Fruit fly (Drosophila melanogaster): ENCODE data around the gene Nemp.

Nemp gene

dm6 chrX:16643363-16643946, 11.4 kb downstream of the Nemp start (continued):
- TF ChIP-seq Hey (tag; optimal IDR thresholded peaks at IDR 0.05) (no peak), slbo (GFP tag; IDR thresholded peaks at IDR 0.05) (peak; percentile 6; the same call in 1 of the 2 replicates), CG7357 (GFP tag; IDR thresholded peaks at IDR 0.05) (no peak), CG5245 (GFP tag; optimal IDR thresholded peaks at IDR 0.05) (no peak), CG4730 (GFP tag; IDR thresholded peaks at IDR 0.05) (no peak), CG18619 (GFP tag; optimal IDR thresholded peaks at IDR 0.05) (no peak), oc (tag; optimal IDR thresholded peaks at IDR 0.05) (peak; percentile 70), pros (GFP tag; optimal IDR thresholded peaks at IDR 0.05) (no peak)

dm6 chrX:16641101-16641420, 13.8 kb downstream of the Nemp start:
- TF ChIP-seq Blimp-1 (GFP tag; optimal IDR thresholded peaks at IDR 0.05), result peak; percentile 33
- TF ChIP-seq kni (GFP tag; optimal IDR thresholded peaks at IDR 0.05), result peak; percentile 59
- TF ChIP-seq ATbp (GFP tag; optimal IDR thresholded peaks at IDR 0.05), result peak; percentile 27
- no peak for TF ChIP-seq eyg (GFP tag; optimal IDR thresholded peaks at IDR 0.05)
- peak; percentile 1 for TF ChIP-seq ac (GFP tag; optimal IDR thresholded peaks at IDR 0.05)
- TF ChIP-seq sqz (GFP tag; optimal IDR thresholded peaks at IDR 0.05), result peak; percentile 6
- no peak for TF ChIP-seq CG15514 (GFP tag; optimal IDR thresholded peaks at IDR 0.05)
- no peak for TF ChIP-seq NFAT (GFP tag; IDR thresholded peaks at IDR 0.05)
- TF ChIP-seq CG10959 (GFP tag; IDR thresholded peaks at IDR 0.05), result no peak
- peak; percentile 61 for TF ChIP-seq Jarid2 (GFP tag; optimal IDR thresholded peaks at IDR 0.05)

DNA sequence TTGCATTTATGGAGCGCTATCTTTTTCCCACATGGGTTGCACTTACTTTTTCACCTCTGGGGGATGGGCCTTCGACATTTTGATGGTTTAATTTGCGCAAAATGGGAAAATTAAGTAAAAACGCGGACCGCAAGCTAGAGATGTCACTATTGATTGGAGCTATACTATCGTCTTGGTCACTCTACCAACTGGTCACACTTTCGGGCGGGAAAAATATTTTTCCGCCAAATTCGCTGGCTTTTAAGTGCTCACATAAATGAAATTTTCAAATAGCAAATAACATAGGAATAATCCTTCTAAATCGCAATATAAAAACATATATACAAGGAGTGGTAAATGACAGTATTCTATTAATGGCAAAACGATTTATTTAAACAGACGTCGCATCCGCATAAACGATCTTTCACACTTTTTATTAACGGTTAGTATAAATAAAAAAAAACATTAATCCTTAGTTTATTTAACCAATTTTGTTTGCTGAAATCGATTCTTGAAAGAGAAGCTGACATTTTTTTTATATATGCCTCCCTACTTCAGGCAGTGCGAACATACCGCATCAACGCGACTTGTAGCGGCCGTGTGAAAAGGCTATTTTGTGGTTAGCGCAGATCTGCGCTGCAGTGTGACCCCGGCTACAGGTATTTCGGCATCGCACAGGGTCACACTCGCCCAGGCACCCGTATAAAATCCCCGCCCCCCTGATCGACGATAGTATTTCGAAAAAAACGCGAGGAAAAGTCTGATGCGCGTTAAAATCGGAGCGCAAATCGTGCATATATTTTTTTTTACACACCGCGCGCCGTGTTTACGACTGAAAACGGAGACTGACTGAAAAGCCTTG, 14.3 kb downstream of the Nemp start, which contains the start of the genes SNRPG and mthl1:
Gene SNRPG (minus strand): TSS at position 160 of the 841 bp plus-strand sequence.
Gene mthl1 (plus strand): TSS at position 709 of the 841 bp plus-strand sequence.
- TF ChIP-seq ftz-f1 (GFP tag; optimal IDR thresholded peaks at IDR 0.05), result no peak
- no peak for TF ChIP-seq CG8478 (optimal IDR thresholded peaks at IDR 0.05)
- peak; percentile 74 for TF ChIP-seq dmrt99B (tag; optimal IDR thresholded peaks at IDR 0.05)
- TF ChIP-seq stwl (tag; optimal IDR thresholded peaks at IDR 0.05), result peak; percentile 45
- TF ChIP-seq jumu (GFP tag; optimal IDR thresholded peaks at IDR 0.05), result peak; percentile 86
- TF ChIP-seq Deaf1 (tag; optimal IDR thresholded peaks at IDR 0.05), result no peak
- peak; percentile 62 for TF ChIP-seq CG17829 (tag; optimal IDR thresholded peaks at IDR 0.05)
- TF ChIP-seq CG9797 (GFP tag; optimal IDR thresholded peaks at IDR 0.05), result peak; percentile 82
- TF ChIP-seq CG18599 (GFP tag; optimal IDR thresholded peaks at IDR 0.05), result peak; percentile 70
- TF ChIP-seq sc (optimal IDR thresholded peaks at IDR 0.05), result no peak
- TF ChIP-seq sc (GFP tag; optimal IDR thresholded peaks at IDR 0.05), result peak; percentile 25
- TF ChIP-seq CG31441 (GFP tag; IDR thresholded peaks at IDR 0.05), result peak; percentile 74
- TF ChIP-seq fd3F (GFP tag; optimal IDR thresholded peaks at IDR 0.05), result peak; percentile 76
- TF ChIP-seq CG2116 (GFP tag; optimal IDR thresholded peaks at IDR 0.05), result peak; percentile 70
- TF ChIP-seq MBD-R2 (GFP tag; IDR thresholded peaks at IDR 0.05), result peak; percentile 71
- TF ChIP-seq CG9876 (GFP tag; optimal IDR thresholded peaks at IDR 0.05), result peak; percentile 75
- no peak for TF ChIP-seq prd (optimal IDR thresholded peaks at IDR 0.05)
- peak; percentile 97 for TF ChIP-seq prd (GFP tag; IDR thresholded peaks at IDR 0.05)
- peak in 1 of 2 experiments; percentile 30 for TF ChIP-seq crp (GFP tag; optimal IDR thresholded peaks at IDR 0.05)
- peak; percentile 68 for TF ChIP-seq caup (GFP tag; optimal IDR thresholded peaks at IDR 0.05; ENCODE audit: severe bottlenecking)
- peak; percentile 10 for TF ChIP-seq CG10431 (GFP tag; optimal IDR thresholded peaks at IDR 0.05)
- peak; percentile 48 for TF ChIP-seq CG13296 (GFP tag; optimal IDR thresholded peaks at IDR 0.05)
- peak; percentile 88 for TF ChIP-seq B-H1 (GFP tag; IDR thresholded peaks at IDR 0.05)
- peak; percentile 1 for TF ChIP-seq slp2 (GFP tag; optimal IDR thresholded peaks at IDR 0.05)
- no peak for TF ChIP-seq CG15479 (GFP tag; optimal IDR thresholded peaks at IDR 0.05)
- TF ChIP-seq CG2120 (GFP tag; optimal IDR thresholded peaks at IDR 0.05), result peak; percentile 92
- peak; percentile 90 for TF ChIP-seq CG7372 (GFP tag; IDR thresholded peaks at IDR 0.05)
- TF ChIP-seq sd (tag; optimal IDR thresholded peaks at IDR 0.05), result peak; percentile 45
- TF ChIP-seq CG31224 (GFP tag; IDR thresholded peaks at IDR 0.05), result peak; percentile 83

Measured in whole organism, embryonic.